Worm (Caenorhabditis elegans) whole organism, L1 larva: ENCODE measurements around the gene mtm-3.
A peak's percentile ranks its signal among the peaks of the same experiment; 100 is the strongest.

Experiments
- aly-2 ChIP-seq: fragments of 150-350 bp; optimal IDR thresholded peaks from 2 replicates; lab custom pipeline; 2014; ENCODE audit warnings: missing biosample characterization, missing genetic modification characterization
- blmp-1 ChIP-seq: fragments of 150-350 bp; optimal IDR thresholded peaks from 2 replicates; lab custom pipeline; 2014; ENCODE audit warnings: missing biosample characterization, missing genetic modification characterization
- dpl-1 ChIP-seq, 3 experiments: fragments of 150-350 bp in 2 of 3; sonication (generic microtip) in 1 of 3; optimal IDR thresholded peaks; 2 replicates each; lab custom pipeline; 2014 to 2017; ENCODE audit warnings: missing biosample characterization in 3 of 3, missing genetic modification characterization in 3 of 3, missing genetic modification reagents in 3 of 3
- dsc-1 ChIP-seq: sonication (generic microtip); optimal IDR thresholded peaks from 2 replicates; lab custom pipeline; 2016; ENCODE audit warnings: mild to moderate bottlenecking, missing genetic modification characterization, missing compliant biosample characterization
- efl-1 ChIP-seq, 4 experiments: fragments of 150-350 bp; optimal IDR thresholded peaks in 3 of 4; peaks in 1 of 4; 1 replicate in 1 of 4; 2 replicates in 3 of 4; lab custom pipeline; 2014; ENCODE audit warnings: missing biosample characterization in 2 of 4, missing genetic modification characterization in 2 of 4, missing genetic modification reagents in 2 of 4
- egl-27 ChIP-seq, 2 experiments: fragments of 150-350 bp in 1 of 2; sonication (generic microtip); optimal IDR thresholded peaks; 3 replicates each; lab custom pipeline; 2017 to 2018; ENCODE audit warnings: missing biosample characterization in 2 of 2, missing genetic modification characterization in 2 of 2, missing genetic modification reagents in 2 of 2
- elt-2 ChIP-seq: sonication (generic microtip); optimal IDR thresholded peaks from 2 replicates; lab custom pipeline; 2016; ENCODE audit warnings: missing genetic modification characterization, mild to moderate bottlenecking, inconsistent platforms, missing compliant biosample characterization, missing genetic modification reagents
- elt-3 ChIP-seq, 6 experiments: fragments of 150-350 bp in 1 of 6; sonication (generic microtip); optimal IDR thresholded peaks; 2 replicates each; lab custom pipeline; 2017 to 2018; ENCODE audit warnings: missing biosample characterization in 6 of 6, missing genetic modification characterization in 6 of 6, inconsistent platforms in 1 of 6
- fkh-10 ChIP-seq: sonication (generic microtip); optimal IDR thresholded peaks from 2 replicates; lab custom pipeline; 2017; ENCODE audit warnings: missing biosample characterization, missing genetic modification reagents, missing genetic modification characterization
- fkh-4 ChIP-seq: sonication (generic microtip); optimal IDR thresholded peaks from 2 replicates; lab custom pipeline; 2016; ENCODE audit warnings: missing compliant biosample characterization, missing genetic modification characterization, borderline replicate concordance
- fos-1 ChIP-seq: fragments of 150-350 bp; optimal IDR thresholded peaks from 2 replicates; lab custom pipeline; 2014; ENCODE audit warnings: missing biosample characterization, missing genetic modification characterization
- grh-1 ChIP-seq: fragments of 200-800 bp; sonication (Bioruptor generic); IDR thresholded peaks from 2 replicates; pipeline ENCODE4 v1.3.6; 2022; ENCODE audit warnings: missing genetic modification reagents, missing genetic modification characterization, missing compliant biosample characterization
- irx-1 ChIP-seq: sonication (generic microtip); optimal IDR thresholded peaks from 2 replicates; lab custom pipeline; 2016; ENCODE audit warnings: missing genetic modification characterization, missing compliant biosample characterization
- jun-1 ChIP-seq: fragments of 150-350 bp; optimal IDR thresholded peaks from 2 replicates; lab custom pipeline; 2014; ENCODE audit warnings: missing biosample characterization, missing genetic modification reagents, missing genetic modification characterization
- lin-14 ChIP-seq: fragments of 200-800 bp; sonication (Bioruptor generic); optimal IDR thresholded peaks from 2 replicates; lab custom pipeline; 2018; ENCODE audit warnings: mild to moderate bottlenecking, missing genetic modification characterization, moderate library complexity, missing compliant biosample characterization
- lin-35 ChIP-seq, 2 experiments: fragments of 150-350 bp; optimal IDR thresholded peaks; 2 replicates each; lab custom pipeline; 2014; ENCODE audit warnings: missing biosample characterization in 2 of 2, missing genetic modification characterization in 2 of 2, missing genetic modification reagents in 2 of 2
- lin-39 ChIP-seq: fragments of 150-350 bp; optimal IDR thresholded peaks from 2 replicates; lab custom pipeline; 2014; ENCODE audit warnings: missing biosample characterization, missing genetic modification reagents, missing genetic modification characterization
- lsy-2 ChIP-seq, 2 experiments: fragments of 150-350 bp; optimal IDR thresholded peaks; 2 replicates each; lab custom pipeline; 2014; ENCODE audit warnings: missing biosample characterization in 2 of 2, missing genetic modification characterization in 2 of 2
- mab-9 ChIP-seq: fragments of 200-800 bp; sonication (Bioruptor generic); IDR thresholded peaks from 2 replicates; pipeline ENCODE4 v1.3.6; 2022; ENCODE audit warnings: missing genetic modification reagents, missing genetic modification characterization, missing compliant biosample characterization
- mdl-1 ChIP-seq, 2 experiments: fragments of 150-350 bp; optimal IDR thresholded peaks; 2 replicates each; lab custom pipeline; 2014 to 2017; ENCODE audit warnings: missing biosample characterization in 2 of 2, missing genetic modification characterization in 2 of 2, inconsistent platforms in 1 of 2
- mef-2 ChIP-seq: fragments of 150-350 bp; optimal IDR thresholded peaks from 2 replicates; lab custom pipeline; 2014; ENCODE audit warnings: missing biosample characterization, missing genetic modification characterization
- nhr-11 ChIP-seq: fragments of 150-350 bp; optimal IDR thresholded peaks from 2 replicates; lab custom pipeline; 2014; ENCODE audit warnings: missing biosample characterization, missing genetic modification characterization
- nhr-19 ChIP-seq: fragments of 200-800 bp; sonication (Bioruptor generic); conservative IDR thresholded peaks from 2 replicates; pipeline ENCODE4 v1.3.6; 2022; ENCODE audit warnings: missing genetic modification characterization, missing compliant biosample characterization
- nhr-20 ChIP-seq: sonication (generic microtip); optimal IDR thresholded peaks from 2 replicates; lab custom pipeline; 2016; ENCODE audit warnings: mild to moderate bottlenecking, missing genetic modification characterization, missing compliant biosample characterization
- nhr-237 ChIP-seq: fragments of 150-350 bp; optimal IDR thresholded peaks from 2 replicates; lab custom pipeline; 2014; ENCODE audit warnings: missing biosample characterization, missing genetic modification characterization
- nhr-28 ChIP-seq: fragments of 150-350 bp; optimal IDR thresholded peaks from 2 replicates; lab custom pipeline; 2014; ENCODE audit warnings: missing biosample characterization, missing genetic modification characterization
- nhr-47 ChIP-seq: sonication (generic microtip); optimal IDR thresholded peaks from 2 replicates; lab custom pipeline; 2016; ENCODE audit warnings: mild to moderate bottlenecking, missing genetic modification characterization, moderate library complexity, missing compliant biosample characterization
- nhr-71 ChIP-seq: sonication (generic microtip); optimal IDR thresholded peaks from 2 replicates; lab custom pipeline; 2016; ENCODE audit warnings: mild to moderate bottlenecking, missing genetic modification characterization, moderate library complexity, missing compliant biosample characterization
- nhr-85 ChIP-seq: sonication (generic microtip); peaks from one replicate; lab custom pipeline; 2016; ENCODE audit warnings: missing genetic modification characterization, inconsistent platforms, missing compliant biosample characterization
- nhr-90 ChIP-seq: sonication (generic microtip); optimal IDR thresholded peaks from 2 replicates; lab custom pipeline; 2016; ENCODE audit warnings: mild to moderate bottlenecking, missing genetic modification characterization, missing compliant biosample characterization; ENCODE audit not compliant: poor library complexity
- pag-3 ChIP-seq: sonication (generic microtip); optimal IDR thresholded peaks from 2 replicates; lab custom pipeline; 2017; ENCODE audit warnings: missing genetic modification characterization, mild to moderate bottlenecking, missing compliant biosample characterization, antibody characterized with exemption, borderline replicate concordance; ENCODE audit not compliant: insufficient read depth
- rnt-1 ChIP-seq: sonication (generic microtip); optimal IDR thresholded peaks from 2 replicates; lab custom pipeline; 2016; ENCODE audit warnings: mild to moderate bottlenecking, missing genetic modification characterization, moderate library complexity, missing compliant biosample characterization
- skn-1 ChIP-seq: fragments of 150-350 bp; optimal IDR thresholded peaks from 2 replicates; lab custom pipeline; 2014; ENCODE audit warnings: missing biosample characterization, missing genetic modification characterization
- snu-23 ChIP-seq: sonication (generic microtip); optimal IDR thresholded peaks from 2 replicates; lab custom pipeline; 2016; ENCODE audit warnings: missing genetic modification characterization, missing compliant biosample characterization
- sox-4 ChIP-seq: sonication (generic microtip); optimal IDR thresholded peaks from 2 replicates; lab custom pipeline; 2016; ENCODE audit warnings: missing genetic modification characterization, missing compliant biosample characterization
- sup-37 ChIP-seq: fragments of 200-800 bp; sonication (Bioruptor generic); optimal IDR thresholded peaks from 2 replicates; lab custom pipeline; 2018; ENCODE audit warnings: mild to moderate bottlenecking, missing genetic modification characterization, missing compliant biosample characterization
- swsn-7 ChIP-seq: sonication (generic microtip); optimal IDR thresholded peaks from 2 replicates; lab custom pipeline; 2016; ENCODE audit warnings: missing genetic modification characterization, missing compliant biosample characterization
- tbx-2 ChIP-seq: sonication (generic microtip); optimal IDR thresholded peaks from 2 replicates; lab custom pipeline; 2016; ENCODE audit warnings: missing genetic modification characterization, missing compliant biosample characterization
- tlp-1 ChIP-seq: fragments of 150-350 bp; optimal IDR thresholded peaks from 2 replicates; lab custom pipeline; 2014; ENCODE audit warnings: missing biosample characterization, missing genetic modification characterization
- unc-130 ChIP-seq: fragments of 150-350 bp; optimal IDR thresholded peaks from 2 replicates; lab custom pipeline; 2017; ENCODE audit warnings: missing biosample characterization, missing genetic modification characterization, inconsistent platforms
- unc-98 ChIP-seq: fragments of 200-800 bp; sonication (Bioruptor generic); IDR thresholded peaks from 2 replicates; pipeline ENCODE4 v1.3.6; 2022; ENCODE audit warnings: missing genetic modification characterization, missing compliant biosample characterization
- xbp-1 ChIP-seq: sonication (generic microtip); optimal IDR thresholded peaks from 2 replicates; lab custom pipeline; 2016; ENCODE audit warnings: missing genetic modification characterization, missing compliant biosample characterization
- ztf-4 ChIP-seq: fragments of 150-350 bp; optimal IDR thresholded peaks from 2 replicates; lab custom pipeline; 2014; ENCODE audit warnings: missing biosample characterization, missing genetic modification characterization

The mtm-3 gene

ce11 chrIII:3786427-3786935 lies 13.8 kb downstream of the mtm-3 start, which contains the start of gene acy-3:
Gene acy-3, minus strand, starts transcription at chrIII:3786477.
- TF ChIP-seq lsy-2 (tag; optimal IDR thresholded peaks at IDR 0.05; lab: Kevin White, UChicago): peak; percentile 29 to 53
- no peak for TF ChIP-seq dsc-1 (tag; lab: Kevin White, UChicago)
- TF ChIP-seq nhr-71: peak; percentile 85
- peak; percentile 25 for TF ChIP-seq sup-37 (GFP tag; lab: Kevin White, UChicago)
- peak; percentile 19 for TF ChIP-seq fos-1 (tag; lab: Kevin White, UChicago)
- no peak for TF ChIP-seq fkh-10 (GFP tag; lab: Kevin White, UChicago)
- peak in 1 of 6 experiments; percentile 18 for TF ChIP-seq elt-3 (tag; optimal IDR thresholded peaks at IDR 0.05; lab: Kevin White, UChicago)
- no peak for TF ChIP-seq irx-1 (tag; lab: Kevin White, UChicago)
- TF ChIP-seq jun-1: peak; percentile 7
- TF ChIP-seq snu-23 (GFP tag; lab: Kevin White, UChicago): peak; percentile 76
- peak; percentile 78 for TF ChIP-seq lin-14 (GFP tag; lab: Kevin White, UChicago)
- TF ChIP-seq dpl-1 (GFP tag; optimal IDR thresholded peaks at IDR 0.05; lab: Kevin White, UChicago): peak in 1 of 3 experiments; percentile 35
- TF ChIP-seq nhr-90 (tag; lab: Kevin White, UChicago): peak; percentile 53
- no peak for TF ChIP-seq nhr-28 (tag; lab: Kevin White, UChicago)
- peak; percentile 72 for TF ChIP-seq rnt-1 (tag; lab: Kevin White, UChicago)
- TF ChIP-seq nhr-11 (tag; lab: Kevin White, UChicago): peak; percentile 24
- TF ChIP-seq tbx-2 (tag; lab: Kevin White, UChicago): peak; percentile 31
- TF ChIP-seq tlp-1 (tag; lab: Kevin White, UChicago): no peak
- TF ChIP-seq blmp-1 (tag; lab: Kevin White, UChicago): peak; percentile 50
- peak; percentile 86 for TF ChIP-seq nhr-85 (tag; lab: Kevin White, UChicago)
- TF ChIP-seq efl-1 (optimal IDR thresholded peaks at IDR 0.05; lab: Kevin White, UChicago): peak; percentile 46 to 58
- peak in 1 of 2 experiments; percentile 94 for TF ChIP-seq efl-1 (GFP tag; optimal IDR thresholded peaks at IDR 0.05 in 1 of 2; lab: Kevin White, UChicago)
- no peak for TF ChIP-seq sox-4 (tag; lab: Kevin White, UChicago)
- TF ChIP-seq egl-27 (tag; optimal IDR thresholded peaks at IDR 0.05; lab: Kevin White, UChicago): peak in 1 of 2 experiments; percentile 19
- TF ChIP-seq unc-130 (tag; lab: Kevin White, UChicago): peak; percentile 18
- TF ChIP-seq xbp-1: peak; percentile 21
- TF ChIP-seq skn-1: peak; percentile 1
- peak; percentile 28 for TF ChIP-seq elt-2 (tag; lab: Kevin White, UChicago)
- peak; percentile 51 for TF ChIP-seq swsn-7 (tag; lab: Kevin White, UChicago)
- TF ChIP-seq nhr-47 (tag; lab: Kevin White, UChicago): peak; percentile 56
- no peak for TF ChIP-seq mab-9 (GFP tag; lab: Robert Waterston, UW)
- TF ChIP-seq aly-2 (tag; lab: Kevin White, UChicago): no peak
- TF ChIP-seq unc-98: no peak
- peak in 1 of 2 experiments; percentile 30 for TF ChIP-seq mdl-1 (tag; optimal IDR thresholded peaks at IDR 0.05; lab: Kevin White, UChicago)
- no peak for TF ChIP-seq pag-3 (tag; lab: Kevin White, UChicago)
- peak; percentile 5 to 40 for TF ChIP-seq lin-35 (GFP tag; optimal IDR thresholded peaks at IDR 0.05; lab: Kevin White, UChicago)
- TF ChIP-seq lin-39 (tag; lab: Kevin White, UChicago): no peak
- TF ChIP-seq nhr-20 (tag; lab: Kevin White, UChicago): peak; percentile 62
- TF ChIP-seq nhr-19 (GFP tag; lab: Robert Waterston, UW): peak; percentile 67
- TF ChIP-seq ztf-4: peak; percentile 52

- TF ChIP-seq swsn-7 (tag; lab: Kevin White, UChicago) (no peak), mef-2 (tag; lab: Kevin White, UChicago) (no peak), grh-1 (GFP tag; lab: Robert Waterston, UW) (no peak), elt-3 (tag; optimal IDR thresholded peaks at IDR 0.05; lab: Kevin White, UChicago) (no peak), nhr-28 (tag; lab: Kevin White, UChicago) (no peak), lin-35 (GFP tag; optimal IDR thresholded peaks at IDR 0.05; lab: Kevin White, UChicago) (peak in 1 of 2 experiments; percentile 6), nhr-237 (no peak), fkh-4 (tag; lab: Kevin White, UChicago) (no peak), elt-2 (tag; lab: Kevin White, UChicago) (peak; percentile 19)
Observed at ce11 chrIII:3785094-3785493, 15.2 kb downstream of the mtm-3 start.
